Worm (Caenorhabditis elegans) whole organism, mixed stage, embryonic: ENCODE results near the gene fask-1.
A peak's percentile ranks its signal among the peaks of the same experiment; 100 is the strongest.

Experiments used
- M03D4.4 ChIP-seq: sonication (generic microtip); optimal IDR thresholded peaks from 2 replicates; lab custom pipeline; 2017; ENCODE audit warnings: mild to moderate bottlenecking, missing genetic modification characterization, missing compliant biosample characterization
- bed-3 ChIP-seq: fragments of 200-800 bp; sonication (Bioruptor generic); optimal IDR thresholded peaks from 3 replicates; lab custom pipeline; 2018; ENCODE audit warnings: mild to moderate bottlenecking, missing genetic modification characterization, moderate library complexity, missing compliant biosample characterization
- ceh-39 ChIP-seq: fragments of 150-350 bp; optimal IDR thresholded peaks from 2 replicates; lab custom pipeline; 2014; ENCODE audit warnings: missing biosample characterization, missing genetic modification characterization
- ceh-83 ChIP-seq: fragments of 200-800 bp; sonication (Bioruptor generic); optimal IDR thresholded peaks from 2 replicates; lab custom pipeline; 2018; ENCODE audit warnings: mild to moderate bottlenecking, missing genetic modification characterization, missing compliant biosample characterization
- ces-1 ChIP-seq: fragments of 150-350 bp; optimal IDR thresholded peaks from 2 replicates; lab custom pipeline; 2014; ENCODE audit warnings: missing biosample characterization, missing genetic modification reagents, missing genetic modification characterization
- cnd-1 ChIP-seq: fragments of 200-800 bp; sonication (Bioruptor generic); optimal IDR thresholded peaks from 2 replicates; lab custom pipeline; 2018; ENCODE audit warnings: mild to moderate bottlenecking, missing genetic modification characterization, missing compliant biosample characterization
- drap-1 ChIP-seq: fragments of 200-800 bp; sonication (Bioruptor generic); optimal IDR thresholded peaks from 3 replicates; lab custom pipeline; 2018; ENCODE audit warnings: mild to moderate bottlenecking, missing genetic modification characterization, missing compliant biosample characterization
- elt-1 ChIP-seq: sonication (generic microtip); optimal IDR thresholded peaks from 2 replicates; lab custom pipeline; 2017; ENCODE audit warnings: missing genetic modification characterization, mild to moderate bottlenecking, missing compliant biosample characterization, antibody characterized with exemption, moderate library complexity, borderline replicate concordance; ENCODE audit not compliant: insufficient read depth
- elt-3 ChIP-seq: fragments of 150-350 bp; optimal IDR thresholded peaks from 2 replicates; lab custom pipeline; 2014; ENCODE audit warnings: missing biosample characterization, missing genetic modification characterization
- ham-2 ChIP-seq: fragments of 200-800 bp; sonication (Bioruptor generic); optimal IDR thresholded peaks from 2 replicates; lab custom pipeline; 2018; ENCODE audit warnings: mild to moderate bottlenecking, missing genetic modification characterization, missing compliant biosample characterization
- hlh-1 ChIP-seq: fragments of 150-350 bp; optimal IDR thresholded peaks from 2 replicates; lab custom pipeline; 2014; ENCODE audit warnings: missing biosample characterization, missing genetic modification reagents, missing genetic modification characterization
- lin-13 ChIP-seq: fragments of 150-350 bp; optimal IDR thresholded peaks from 2 replicates; lab custom pipeline; 2014; ENCODE audit warnings: missing biosample characterization, missing genetic modification characterization
- lin-32 ChIP-seq: fragments of 200-800 bp; sonication (Bioruptor generic); optimal IDR thresholded peaks from 2 replicates; lab custom pipeline; 2018; ENCODE audit warnings: mild to moderate bottlenecking, missing genetic modification characterization, missing compliant biosample characterization
- lsy-2 ChIP-seq: fragments of 150-350 bp; optimal IDR thresholded peaks from 2 replicates; lab custom pipeline; 2014; ENCODE audit warnings: missing biosample characterization, missing genetic modification characterization
- mab-5 ChIP-seq: fragments of 150-350 bp; optimal IDR thresholded peaks from 2 replicates; lab custom pipeline; 2014; ENCODE audit warnings: missing biosample characterization, missing genetic modification characterization
- mep-1 ChIP-seq: fragments of 150-350 bp; optimal IDR thresholded peaks from 2 replicates; lab custom pipeline; 2017; ENCODE audit warnings: missing biosample characterization, missing genetic modification reagents, missing genetic modification characterization, inconsistent platforms
- mls-2 ChIP-seq: sonication (generic microtip); optimal IDR thresholded peaks from 2 replicates; lab custom pipeline; 2016; ENCODE audit warnings: mild to moderate bottlenecking, missing genetic modification characterization, moderate library complexity, missing compliant biosample characterization
- nhr-12 ChIP-seq: fragments of 150-350 bp; optimal IDR thresholded peaks from 2 replicates; lab custom pipeline; 2014; ENCODE audit warnings: missing biosample characterization, missing genetic modification characterization
- nhr-2 ChIP-seq: fragments of 150-350 bp; optimal IDR thresholded peaks from 2 replicates; lab custom pipeline; 2014; ENCODE audit warnings: missing biosample characterization, missing genetic modification characterization
- nhr-237 ChIP-seq: fragments of 150-350 bp; optimal IDR thresholded peaks from 2 replicates; lab custom pipeline; 2014; ENCODE audit warnings: missing biosample characterization, missing genetic modification characterization
- nhr-76 ChIP-seq: sonication (generic microtip); optimal IDR thresholded peaks from 2 replicates; lab custom pipeline; 2017; ENCODE audit warnings: missing biosample characterization, missing genetic modification characterization
- pha-4 ChIP-seq: fragments of 150-350 bp; optimal IDR thresholded peaks from 2 replicates; lab custom pipeline; 2018; ENCODE audit warnings: missing biosample characterization, missing genetic modification reagents, missing genetic modification characterization
- sem-2 ChIP-seq: fragments of 200-800 bp; sonication (Bioruptor generic); optimal IDR thresholded peaks from 2 replicates; lab custom pipeline; 2018; ENCODE audit warnings: mild to moderate bottlenecking, missing genetic modification characterization, missing compliant biosample characterization
- sptf-1 ChIP-seq: sonication (generic microtip); optimal IDR thresholded peaks from 2 replicates; lab custom pipeline; 2017; ENCODE audit warnings: mild to moderate bottlenecking, missing genetic modification characterization, moderate library complexity, missing compliant biosample characterization
- tbx-8 ChIP-seq: fragments of 200-800 bp; sonication (Bioruptor generic); optimal IDR thresholded peaks from 2 replicates; lab custom pipeline; 2018; ENCODE audit warnings: mild to moderate bottlenecking, missing genetic modification characterization, moderate library complexity, missing compliant biosample characterization
- unc-120 ChIP-seq: sonication (generic microtip); optimal IDR thresholded peaks from 2 replicates; lab custom pipeline; 2017; ENCODE audit warnings: missing genetic modification characterization, missing compliant biosample characterization; ENCODE audit not compliant: poor library complexity, severe bottlenecking
- unc-39 ChIP-seq: fragments of 150-350 bp; optimal IDR thresholded peaks from 2 replicates; lab custom pipeline; 2014; ENCODE audit warnings: missing biosample characterization, missing genetic modification characterization
- unc-62 ChIP-seq: fragments of 150-350 bp; optimal IDR thresholded peaks from 2 replicates; lab custom pipeline; 2014; ENCODE audit warnings: missing biosample characterization, missing genetic modification reagents, missing genetic modification characterization
- zip-8 ChIP-seq: fragments of 150-350 bp; optimal IDR thresholded peaks from 2 replicates; lab custom pipeline; 2014; ENCODE audit warnings: missing biosample characterization, missing genetic modification characterization
- ztf-11 ChIP-seq: fragments of 150-350 bp; optimal IDR thresholded peaks from 2 replicates; lab custom pipeline; 2014; ENCODE audit warnings: missing biosample characterization, missing genetic modification characterization

fask-1 gene

DNA sequence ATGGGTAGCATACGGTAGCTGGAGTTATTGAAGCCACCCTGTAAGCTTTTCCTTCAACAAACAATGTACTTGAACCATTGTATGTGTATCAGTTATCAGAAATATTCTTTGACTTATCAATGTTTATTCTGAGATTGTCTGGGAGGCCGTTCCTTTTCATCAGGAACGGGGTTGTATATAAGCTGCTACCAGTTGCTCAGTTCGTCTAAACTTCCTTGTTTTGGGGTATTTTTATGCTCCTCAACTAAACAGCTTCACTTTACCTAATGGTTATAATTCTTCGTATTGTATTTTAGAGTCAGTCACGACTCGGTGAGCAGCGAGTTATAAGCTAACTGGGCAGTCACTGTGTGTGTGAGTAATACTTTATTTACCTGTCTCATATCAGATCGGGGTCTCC lies 14.8 kb upstream of the fask-1 start:
- TF ChIP-seq M03D4.4 (tag; lab: Kevin White, UChicago), result no peak
- no peak for TF ChIP-seq ztf-11 (tag; lab: Kevin White, UChicago)
- TF ChIP-seq zip-8 (tag; lab: Kevin White, UChicago), result no peak
- TF ChIP-seq cnd-1 (tag; lab: Kevin White, UChicago), result no peak
- no peak for TF ChIP-seq ceh-39 (tag; lab: Kevin White, UChicago)
- no peak for TF ChIP-seq unc-120 (tag; lab: Kevin White, UChicago)
- TF ChIP-seq lsy-2 (tag; lab: Kevin White, UChicago), result no peak
- TF ChIP-seq mep-1, result no peak
- no peak for TF ChIP-seq hlh-1
- no peak for TF ChIP-seq sptf-1 (tag; lab: Kevin White, UChicago)
- TF ChIP-seq unc-39 (tag; lab: Kevin White, UChicago), result no peak
- no peak for TF ChIP-seq ham-2 (GFP tag; lab: Kevin White, UChicago)
- no peak for TF ChIP-seq lin-13
- no peak for TF ChIP-seq unc-62 (GFP tag; lab: Kevin White, UChicago)
- TF ChIP-seq nhr-12 (tag; lab: Kevin White, UChicago), result no peak
- TF ChIP-seq mab-5 (tag; lab: Kevin White, UChicago), result no peak

DNA sequence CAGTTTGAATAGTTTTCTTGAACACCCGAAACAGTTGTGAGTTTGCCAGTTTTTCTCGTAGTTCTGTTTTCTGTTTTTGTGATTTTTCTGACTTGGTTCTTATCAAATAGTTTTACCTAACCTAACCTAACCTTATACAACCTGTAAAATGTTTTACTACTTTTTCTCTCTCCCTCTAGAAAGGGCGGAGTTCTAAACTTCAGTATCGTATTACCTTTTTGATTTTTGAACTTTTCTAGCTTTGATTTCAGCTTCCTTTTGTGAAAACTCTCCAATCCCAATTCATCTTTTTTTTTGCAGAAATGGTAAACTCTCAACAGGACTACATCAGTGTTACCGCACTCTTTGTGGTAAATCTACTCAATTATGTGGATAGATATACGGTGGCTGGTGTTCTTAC lies 13.8 kb upstream of the fask-1 start, which contains the start of gene spin-2:
TSS of gene spin-2 (plus strand) at position 301 of the 400 bp plus-strand sequence.
- TF ChIP-seq unc-39 (tag; lab: Kevin White, UChicago) (no peak), nhr-2 (tag; lab: Kevin White, UChicago) (no peak), mab-5 (tag; lab: Kevin White, UChicago) (no peak), mls-2 (tag; lab: Kevin White, UChicago) (no peak), sem-2 (GFP tag; lab: Kevin White, UChicago) (no peak), ces-1 (GFP tag; lab: Kevin White, UChicago) (no peak), tbx-8 (GFP tag; lab: Kevin White, UChicago) (no peak), zip-8 (tag; lab: Kevin White, UChicago) (no peak), drap-1 (GFP tag; lab: Kevin White, UChicago) (no peak), pha-4 (tag; lab: Kevin White, UChicago) (no peak), nhr-237 (no peak), unc-120 (tag; lab: Kevin White, UChicago) (no peak), ztf-11 (tag; lab: Kevin White, UChicago) (no peak), bed-3 (GFP tag; lab: Kevin White, UChicago) (no peak), lsy-2 (tag; lab: Kevin White, UChicago) (no peak), unc-62 (GFP tag; lab: Kevin White, UChicago) (no peak), hlh-1 (no peak)
- TF ChIP-seq, all 35 proteins: peak for 0

DNA sequence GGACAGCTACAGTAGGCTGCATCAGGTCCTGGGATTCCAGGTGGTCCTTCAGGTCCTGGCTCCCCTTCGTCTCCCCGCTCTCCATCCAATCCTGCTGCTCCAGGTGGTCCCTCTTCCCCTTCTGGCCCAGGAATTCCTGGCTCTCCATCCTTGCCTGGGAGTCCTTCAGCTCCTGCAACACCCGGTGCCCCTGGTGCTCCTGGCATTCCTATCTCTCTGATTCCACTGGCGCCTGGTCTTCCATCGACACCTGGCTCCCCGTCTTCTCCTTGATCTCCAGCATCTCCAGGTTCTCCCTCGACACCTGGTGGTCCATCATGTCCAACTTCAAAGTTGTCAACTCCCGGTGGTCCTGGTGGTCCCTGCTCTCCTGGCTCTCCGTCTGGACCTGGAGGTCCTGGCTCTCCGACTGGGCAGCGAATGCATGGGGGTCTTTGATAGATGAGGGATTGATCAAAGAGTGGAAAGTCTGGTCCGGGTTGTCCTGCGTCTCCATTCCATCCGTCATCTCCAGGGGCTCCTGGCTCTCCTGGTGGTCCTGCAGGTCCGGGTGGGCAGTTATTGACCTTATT lies 10.8 kb upstream of the fask-1 start:
- TF ChIP-seq lin-32 (GFP tag; lab: Kevin White, UChicago) (no peak), sptf-1 (tag; lab: Kevin White, UChicago) (peak; percentile 16)

DNA sequence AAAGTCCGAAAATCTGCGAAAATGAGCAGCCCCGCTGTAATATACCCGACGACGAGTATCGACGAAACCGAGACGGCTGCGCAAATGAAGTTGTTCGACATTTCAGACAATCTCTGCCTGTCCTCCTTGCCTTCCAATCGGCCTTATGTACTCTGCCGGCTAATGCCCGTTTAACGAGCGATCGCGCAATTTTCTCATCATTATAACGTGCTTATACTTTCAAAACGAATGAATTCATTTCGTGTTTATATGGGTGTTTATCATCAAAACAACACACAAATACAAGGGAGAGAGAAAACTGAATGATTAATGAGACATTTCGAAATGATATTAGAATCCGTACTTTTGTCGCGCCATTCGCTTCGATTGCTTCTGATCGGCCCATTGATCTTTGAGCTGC lies 9.5 kb upstream of the fask-1 start, which contains the start of gene col-132:
TSS of gene col-132 (minus strand) at position 101 of the 400 bp plus-strand sequence.
- no peak for TF ChIP-seq drap-1 (GFP tag; lab: Kevin White, UChicago)
- TF ChIP-seq nhr-237, result no peak
- no peak for TF ChIP-seq nhr-12 (tag; lab: Kevin White, UChicago)
- no peak for TF ChIP-seq ceh-83 (GFP tag; lab: Kevin White, UChicago)
- TF ChIP-seq cnd-1 (tag; lab: Kevin White, UChicago), result no peak
- TF ChIP-seq ztf-11 (tag; lab: Kevin White, UChicago), result no peak
- no peak for TF ChIP-seq hlh-1
- TF ChIP-seq mls-2 (tag; lab: Kevin White, UChicago), result no peak
- TF ChIP-seq unc-120 (tag; lab: Kevin White, UChicago), result no peak
- TF ChIP-seq elt-1, result no peak
- no peak for TF ChIP-seq ham-2 (GFP tag; lab: Kevin White, UChicago)
- TF ChIP-seq pha-4 (tag; lab: Kevin White, UChicago), result no peak
- TF ChIP-seq lsy-2 (tag; lab: Kevin White, UChicago), result no peak
- no peak for TF ChIP-seq nhr-2 (tag; lab: Kevin White, UChicago)
- TF ChIP-seq lin-32 (GFP tag; lab: Kevin White, UChicago), result no peak
- TF ChIP-seq elt-3 (tag; lab: Kevin White, UChicago), result no peak
- TF ChIP-seq nhr-76 (tag; lab: Kevin White, UChicago), result no peak
